Worm (Caenorhabditis elegans) whole organism, L2 larva: ENCODE results near the gene C43H6.4.
A peak's percentile ranks its signal among the peaks of the same experiment; 100 is the strongest.

Source experiments
- C34F6.9 ChIP-seq: fragments of 150-350 bp; optimal IDR thresholded peaks from 2 replicates; lab custom pipeline; 2014; ENCODE audit warnings: missing biosample characterization, missing genetic modification characterization
- R02D3.7 ChIP-seq: fragments of 150-350 bp; optimal IDR thresholded peaks from 2 replicates; lab custom pipeline; 2014; ENCODE audit warnings: missing biosample characterization, missing genetic modification characterization
- Y55F3AM.14 ChIP-seq: fragments of 200-800 bp; sonication (Bioruptor generic); optimal IDR thresholded peaks from 2 replicates; lab custom pipeline; 2018; ENCODE audit warnings: mild to moderate bottlenecking, missing genetic modification characterization, missing compliant biosample characterization
- ZK546.5 ChIP-seq: sonication (generic microtip); optimal IDR thresholded peaks from 2 replicates; lab custom pipeline; 2017; ENCODE audit warnings: missing biosample characterization, missing genetic modification characterization
- aly-2 ChIP-seq: fragments of 150-350 bp; optimal IDR thresholded peaks from 2 replicates; lab custom pipeline; 2014; ENCODE audit warnings: missing biosample characterization, missing genetic modification characterization
- ama-1 ChIP-seq: fragments of 150-350 bp; optimal IDR thresholded peaks from 2 replicates; lab custom pipeline; 2018; ENCODE audit warnings: inconsistent platforms
- ceh-16 ChIP-seq: fragments of 150-350 bp; optimal IDR thresholded peaks from 2 replicates; lab custom pipeline; 2014; ENCODE audit warnings: missing biosample characterization, missing genetic modification characterization
- crh-2 ChIP-seq: sonication (generic microtip); optimal IDR thresholded peaks from 2 replicates; lab custom pipeline; 2017; ENCODE audit warnings: missing biosample characterization, missing genetic modification characterization
- dmd-4 ChIP-seq: sonication (generic microtip); optimal IDR thresholded peaks from 2 replicates; lab custom pipeline; 2017; ENCODE audit warnings: missing biosample characterization, missing genetic modification characterization
- egl-27 ChIP-seq: sonication (generic microtip); optimal IDR thresholded peaks from 3 replicates; lab custom pipeline; 2017; ENCODE audit warnings: missing biosample characterization, missing genetic modification reagents, missing genetic modification characterization
- elt-1 ChIP-seq: fragments of 150-350 bp; optimal IDR thresholded peaks from 2 replicates; lab custom pipeline; 2014; ENCODE audit warnings: missing biosample characterization, missing genetic modification characterization
- elt-3 ChIP-seq: sonication (generic microtip); optimal IDR thresholded peaks from 2 replicates; lab custom pipeline; 2017; ENCODE audit warnings: missing biosample characterization, missing genetic modification characterization
- fos-1 ChIP-seq: fragments of 150-350 bp; optimal IDR thresholded peaks from 2 replicates; lab custom pipeline; 2014; ENCODE audit warnings: missing biosample characterization, missing genetic modification characterization
- gmeb-1 ChIP-seq: fragments of 150-350 bp; optimal IDR thresholded peaks from 2 replicates; lab custom pipeline; 2014; ENCODE audit warnings: missing biosample characterization, missing genetic modification characterization
- lin-11 ChIP-seq: fragments of 150-350 bp; sonication (generic microtip); optimal IDR thresholded peaks from 2 replicates; lab custom pipeline; 2014; ENCODE audit warnings: missing biosample characterization, missing genetic modification characterization, inconsistent platforms, mixed read lengths
- lin-13 ChIP-seq: fragments of 150-350 bp; optimal IDR thresholded peaks from 2 replicates; lab custom pipeline; 2014; ENCODE audit warnings: missing biosample characterization, missing genetic modification reagents, missing genetic modification characterization
- lsy-2 ChIP-seq, 2 experiments: fragments of 150-350 bp in 1 of 2; sonication (generic microtip) in 1 of 2; optimal IDR thresholded peaks; 2 replicates each; lab custom pipeline; 2014 to 2017; ENCODE audit warnings: missing biosample characterization in 2 of 2, missing genetic modification characterization in 2 of 2
- mab-5 ChIP-seq: fragments of 150-350 bp; optimal IDR thresholded peaks from 2 replicates; lab custom pipeline; 2014; ENCODE audit warnings: missing biosample characterization, missing genetic modification characterization
- mbf-1 ChIP-seq: sonication (generic microtip); optimal IDR thresholded peaks from 2 replicates; lab custom pipeline; 2017; ENCODE audit warnings: missing biosample characterization, missing genetic modification characterization
- mdl-1 ChIP-seq, 2 experiments: fragments of 150-350 bp in 1 of 2; sonication (generic microtip) in 1 of 2; optimal IDR thresholded peaks; 2 replicates each; lab custom pipeline; 2017; ENCODE audit warnings: missing biosample characterization in 2 of 2, missing genetic modification characterization in 2 of 2
- nhr-10 ChIP-seq: sonication (generic microtip); optimal IDR thresholded peaks from 2 replicates; lab custom pipeline; 2017; ENCODE audit warnings: missing biosample characterization, missing genetic modification characterization
- nhr-11 ChIP-seq: fragments of 150-350 bp; optimal IDR thresholded peaks from 2 replicates; lab custom pipeline; 2014; ENCODE audit warnings: missing biosample characterization, missing genetic modification characterization
- nhr-12 ChIP-seq: fragments of 150-350 bp; optimal IDR thresholded peaks from 2 replicates; lab custom pipeline; 2014; ENCODE audit warnings: missing biosample characterization, missing genetic modification characterization
- nhr-129 ChIP-seq: fragments of 150-350 bp; optimal IDR thresholded peaks from 2 replicates; lab custom pipeline; 2014; ENCODE audit warnings: missing biosample characterization, missing genetic modification characterization
- nhr-21 ChIP-seq: fragments of 150-350 bp; optimal IDR thresholded peaks from 2 replicates; lab custom pipeline; 2014; ENCODE audit warnings: missing biosample characterization, missing genetic modification characterization
- nhr-23 ChIP-seq: fragments of 150-350 bp; optimal IDR thresholded peaks from 2 replicates; lab custom pipeline; 2014; ENCODE audit warnings: missing biosample characterization, missing genetic modification reagents, missing genetic modification characterization
- nhr-25 ChIP-seq: fragments of 150-350 bp; sonication (generic microtip); optimal IDR thresholded peaks from 3 replicates; lab custom pipeline; 2014; ENCODE audit warnings: missing biosample characterization, missing genetic modification characterization
- nhr-6 ChIP-seq: fragments of 150-350 bp; optimal IDR thresholded peaks from 2 replicates; lab custom pipeline; 2014; ENCODE audit warnings: missing biosample characterization, missing genetic modification characterization
- nhr-77 ChIP-seq: fragments of 150-350 bp; optimal IDR thresholded peaks from 2 replicates; lab custom pipeline; 2014; ENCODE audit warnings: missing biosample characterization, missing genetic modification characterization
- sem-4 ChIP-seq: fragments of 150-350 bp; optimal IDR thresholded peaks from 2 replicates; lab custom pipeline; 2014; ENCODE audit warnings: missing biosample characterization, missing genetic modification reagents, missing genetic modification characterization
- skn-1 ChIP-seq: sonication (generic microtip); optimal IDR thresholded peaks from 2 replicates; lab custom pipeline; 2017; ENCODE audit warnings: missing biosample characterization, missing genetic modification characterization
- unc-39 ChIP-seq: fragments of 150-350 bp; optimal IDR thresholded peaks from 2 replicates; lab custom pipeline; 2014; ENCODE audit warnings: missing biosample characterization, missing genetic modification characterization
- unc-55 ChIP-seq: fragments of 150-350 bp; sonication (generic microtip); optimal IDR thresholded peaks from 3 replicates; lab custom pipeline; 2014; ENCODE audit warnings: missing biosample characterization, missing genetic modification reagents, missing genetic modification characterization
- unc-62 ChIP-seq: fragments of 150-350 bp; optimal IDR thresholded peaks from 2 replicates; lab custom pipeline; 2014; ENCODE audit warnings: missing biosample characterization, missing genetic modification reagents, missing genetic modification characterization
- zag-1 ChIP-seq: fragments of 150-350 bp; optimal IDR thresholded peaks from 2 replicates; lab custom pipeline; 2014; ENCODE audit warnings: missing biosample characterization, missing genetic modification characterization
- ztf-1 ChIP-seq: fragments of 200-800 bp; sonication (Bioruptor generic); conservative IDR thresholded peaks from 2 replicates; pipeline ENCODE4 v1.3.6; 2022; ENCODE audit warnings: missing genetic modification characterization, missing compliant biosample characterization
- ztf-11 ChIP-seq: sonication (generic microtip); optimal IDR thresholded peaks from 2 replicates; lab custom pipeline; 2017; ENCODE audit warnings: missing biosample characterization, missing genetic modification characterization

Gene C43H6.4

DNA sequence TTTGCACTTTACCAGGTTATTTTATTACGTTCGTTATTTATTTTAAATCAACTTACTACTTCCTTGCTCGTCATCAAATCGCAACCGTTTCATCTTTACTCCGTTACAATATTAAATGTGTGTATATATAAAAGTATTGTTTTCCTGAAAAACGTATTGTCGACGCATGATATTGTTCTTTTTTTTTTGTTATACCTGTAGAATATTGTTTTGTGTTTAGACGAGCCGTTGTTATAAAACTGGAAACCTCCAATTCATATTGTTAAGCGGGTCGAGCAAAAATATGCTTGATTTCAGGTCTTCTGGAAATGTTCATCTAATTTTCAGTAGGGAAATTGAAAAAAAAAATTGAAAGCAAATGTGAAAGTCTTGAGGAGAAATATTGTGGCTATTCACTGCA is 35.0 kb downstream of the C43H6.4 start, which contains the start of gene gid-2:
TSS of gene gid-2 (minus strand) at position 101 of the 400 bp plus-strand sequence.
- no peak for TF ChIP-seq R02D3.7
- no peak for TF ChIP-seq egl-27 (tag; lab: Kevin White, UChicago)
- TF ChIP-seq C34F6.9 (tag; lab: Kevin White, UChicago), result peak; percentile 5
- no peak for TF ChIP-seq nhr-11 (tag; lab: Kevin White, UChicago)
- TF ChIP-seq nhr-25 (tag; lab: Kevin White, UChicago), result no peak
- TF ChIP-seq, all 48 proteins: peak for 1

ce11 chrX:2439309-2439708 is 35.5 kb downstream of the C43H6.4 start:
- TF ChIP-seq unc-55, result peak; percentile 17
- TF ChIP-seq fos-1 (tag; lab: Kevin White, UChicago), result no peak
- no peak for TF ChIP-seq lin-11 (tag; lab: Kevin White, UChicago)
- peak; percentile 4 for TF ChIP-seq nhr-129 (tag; lab: Kevin White, UChicago)

DNA sequence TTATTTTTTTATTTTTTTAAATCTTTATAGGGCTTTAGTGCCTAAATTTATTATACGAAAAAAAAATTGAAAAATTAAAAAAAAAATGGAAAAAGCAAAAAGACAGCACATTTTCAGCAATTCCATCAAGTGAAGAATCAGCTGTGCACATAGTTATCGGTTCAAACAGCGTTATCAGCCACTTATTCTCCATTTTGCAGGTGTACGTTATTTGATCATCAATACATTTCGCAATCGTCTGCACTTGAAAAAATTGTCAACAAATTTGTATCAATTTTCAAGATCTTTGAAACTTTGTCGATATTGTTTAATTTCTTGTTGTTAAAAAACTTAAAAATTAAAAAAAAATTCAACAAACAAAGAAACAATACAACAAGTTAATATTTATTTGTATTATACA is 35.9 kb downstream of the C43H6.4 start:
- TF ChIP-seq ama-1, result no peak
- TF ChIP-seq lin-13 (GFP tag; lab: Kevin White, UChicago), result no peak
- TF ChIP-seq gmeb-1 (tag; lab: Kevin White, UChicago), result peak; percentile 16
- peak; percentile 81 for TF ChIP-seq fos-1 (tag; lab: Kevin White, UChicago)
- TF ChIP-seq nhr-129 (tag; lab: Kevin White, UChicago), result no peak

DNA sequence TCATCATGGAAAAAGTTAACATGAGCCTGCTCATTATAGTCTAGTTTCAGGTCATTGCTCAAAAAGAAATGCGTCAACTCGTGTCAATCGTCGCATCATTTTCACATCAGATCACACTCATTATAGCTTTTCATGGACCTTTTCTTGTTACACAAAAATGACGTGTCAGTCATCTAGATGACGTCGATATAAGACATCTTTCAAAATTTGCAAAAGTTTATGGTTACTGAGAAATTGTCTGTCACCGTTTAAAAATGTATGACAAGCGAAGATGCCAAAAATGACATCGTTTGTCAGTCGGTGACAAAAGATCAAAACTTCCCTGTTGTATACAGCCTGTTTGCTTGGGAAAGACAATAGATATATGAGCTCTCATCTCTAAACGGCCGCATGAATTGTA is 37.3 kb downstream of the C43H6.4 start:
- TF ChIP-seq unc-55 (peak; percentile 51), gmeb-1 (tag; lab: Kevin White, UChicago) (no peak), zag-1 (tag; lab: Kevin White, UChicago) (no peak), unc-39 (tag; lab: Kevin White, UChicago) (no peak), nhr-23 (tag; lab: Kevin White, UChicago) (no peak)
- TF ChIP-seq, all 48 proteins: peak for 1

ce11 chrX:2443304-2443703 is 39.5 kb downstream of the C43H6.4 start, which contains the start of gene T07D1.3:
Gene T07D1.3, minus strand, starts transcription at chrX:2443404.
- TF ChIP-seq C34F6.9 (tag; lab: Kevin White, UChicago) (no peak), unc-39 (tag; lab: Kevin White, UChicago) (no peak), elt-3 (tag; lab: Kevin White, UChicago) (no peak), sem-4 (no peak), mdl-1 (tag; optimal IDR thresholded peaks at IDR 0.05; lab: Kevin White, UChicago) (no peak), nhr-25 (tag; lab: Kevin White, UChicago) (no peak), ceh-16 (no peak)

ce11 chrX:2446185-2446584 is 42.4 kb downstream of the C43H6.4 start:
- TF ChIP-seq unc-55 (no peak), Y55F3AM.14 (no peak), nhr-11 (tag; lab: Kevin White, UChicago) (no peak), lin-11 (tag; lab: Kevin White, UChicago) (no peak), nhr-77 (tag; lab: Kevin White, UChicago) (no peak), skn-1 (no peak), lsy-2 (tag; optimal IDR thresholded peaks at IDR 0.05; lab: Kevin White, UChicago) (no peak), fos-1 (tag; lab: Kevin White, UChicago) (no peak)

- TF ChIP-seq elt-1 (tag; lab: Kevin White, UChicago), result no peak
- no peak for TF ChIP-seq mdl-1 (tag; optimal IDR thresholded peaks at IDR 0.05; lab: Kevin White, UChicago)
- no peak for TF ChIP-seq unc-55
- TF ChIP-seq skn-1, result no peak
- 0 out of 2 replicates have a peak, but pooled peaks have one; percentile 72 for TF ChIP-seq ztf-1 (GFP tag; lab: Robert Waterston, UW)
Measured at ce11 chrX:2447214-2447613, 43.4 kb downstream of the C43H6.4 start.

DNA sequence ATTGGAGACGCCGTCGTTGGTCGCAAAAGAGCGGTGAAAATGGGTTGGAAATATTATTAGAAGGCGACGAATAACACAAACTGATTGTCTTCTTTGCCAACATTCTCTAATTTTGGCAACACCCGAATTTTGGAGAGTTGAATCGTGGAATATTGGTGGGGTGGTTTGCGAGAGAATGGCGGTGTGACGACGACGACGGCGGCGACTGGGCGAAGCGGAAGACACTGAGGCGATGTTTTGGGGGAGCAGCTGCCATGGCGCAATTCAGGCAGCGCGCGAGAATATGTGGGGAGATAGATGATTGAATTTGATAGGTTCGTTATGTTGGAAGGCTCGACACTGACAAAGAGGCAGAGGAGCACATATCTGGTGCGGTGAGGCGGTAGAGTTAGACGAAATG is 47.2 kb downstream of the C43H6.4 start:
- TF ChIP-seq R02D3.7, result no peak
- TF ChIP-seq mab-5 (tag; lab: Kevin White, UChicago), result no peak
- no peak for TF ChIP-seq mbf-1
- TF ChIP-seq nhr-12 (tag; lab: Kevin White, UChicago), result no peak
- no peak for TF ChIP-seq gmeb-1 (tag; lab: Kevin White, UChicago)
- no peak for TF ChIP-seq ztf-11 (tag; lab: Kevin White, UChicago)
- no peak for TF ChIP-seq aly-2 (tag; lab: Kevin White, UChicago)
- no peak for TF ChIP-seq unc-39 (tag; lab: Kevin White, UChicago)
- TF ChIP-seq ZK546.5 (tag; lab: Kevin White, UChicago), result no peak
- no peak for TF ChIP-seq nhr-21 (tag; lab: Kevin White, UChicago)
- TF ChIP-seq lin-13 (GFP tag; lab: Kevin White, UChicago), result no peak
- no peak for TF ChIP-seq dmd-4 (tag; lab: Kevin White, UChicago)
- no peak for TF ChIP-seq C34F6.9 (tag; lab: Kevin White, UChicago)
- TF ChIP-seq unc-62 (GFP tag; lab: Kevin White, UChicago), result no peak
- no peak for TF ChIP-seq mdl-1 (tag; optimal IDR thresholded peaks at IDR 0.05; lab: Kevin White, UChicago)
- TF ChIP-seq nhr-10 (tag; lab: Kevin White, UChicago), result no peak
- no peak for TF ChIP-seq crh-2
- no peak for TF ChIP-seq Y55F3AM.14
- TF ChIP-seq ceh-16, result no peak
- TF ChIP-seq nhr-6 (tag; lab: Kevin White, UChicago), result no peak
